Fruit fly (Drosophila melanogaster): ENCODE measurements around the gene Pfdn1.
A peak's percentile ranks its signal among the peaks of the same experiment; 100 is the strongest.

Gene Pfdn1

dm6 chr2L:6098479-6099269 lies 29.8 kb downstream of the Pfdn1 start, which contains the start of gene CG9175 (continued):
- TF ChIP-seq Hr51 (GFP tag; optimal IDR thresholded peaks at IDR 0.05) (peak; percentile 2 to 42), CG17361 (GFP tag; IDR thresholded peaks at IDR 0.05) (peak; percentile 19; the same call in 1 of the 3 replicates), Hr3 (GFP tag; optimal IDR thresholded peaks at IDR 0.05) (peak; percentile 5), CG16779 (GFP tag; IDR thresholded peaks at IDR 0.05) (no peak), seq (GFP tag; IDR thresholded peaks at IDR 0.05) (no peak), stwl (tag; optimal IDR thresholded peaks at IDR 0.05) (peak; percentile 94), HLH54F (GFP tag; optimal IDR thresholded peaks at IDR 0.05) (peak; percentile 22), sug (tag; optimal IDR thresholded peaks at IDR 0.05) (peak; percentile 62), CG16815 (GFP tag; optimal IDR thresholded peaks at IDR 0.05) (no peak), D19B (GFP tag; optimal IDR thresholded peaks at IDR 0.05) (no peak), dmrt11E (tag; optimal IDR thresholded peaks at IDR 0.05) (peak; percentile 19), CrebB (tag; optimal IDR thresholded peaks at IDR 0.05) (peak; percentile 42), odd (GFP tag; optimal IDR thresholded peaks at IDR 0.05) (no peak), CG2116 (GFP tag; optimal IDR thresholded peaks at IDR 0.05) (peak; percentile 78), CG16813 (GFP tag; IDR thresholded peaks at IDR 0.05; ENCODE audit: partially characterized antibody) (peak; percentile 95), CG6765 (GFP tag; optimal IDR thresholded peaks at IDR 0.05) (no peak), HmgD (GFP tag; optimal IDR thresholded peaks at IDR 0.05) (peak; percentile 73), Med (GFP tag) (peak; percentile 93), CG13775 (GFP tag; optimal IDR thresholded peaks at IDR 0.05) (peak; percentile 47), Sox102F (GFP tag; optimal IDR thresholded peaks at IDR 0.05) (no peak), CG43689 (GFP tag; IDR thresholded peaks at IDR 0.05) (no peak), br (optimal IDR thresholded peaks at IDR 0.05) (no peak), klu (GFP tag; IDR thresholded peaks at IDR 0.05) (no peak), CG12942 (GFP tag; optimal IDR thresholded peaks at IDR 0.05) (no peak), nom (GFP tag; optimal IDR thresholded peaks at IDR 0.05) (no peak), caup (GFP tag; optimal IDR thresholded peaks at IDR 0.05; ENCODE audit: severe bottlenecking) (peak; percentile 39), ssp (GFP tag; IDR thresholded peaks at IDR 0.05) (no peak), CG33557 (GFP tag; optimal IDR thresholded peaks at IDR 0.05) (no peak), Hmx (GFP tag; optimal IDR thresholded peaks at IDR 0.05) (no peak), nmo (GFP tag; optimal IDR thresholded peaks at IDR 0.05) (peak; percentile 67), ab (GFP tag; optimal IDR thresholded peaks at IDR 0.05) (no peak), abd-A (tag; optimal IDR thresholded peaks at IDR 0.05) (peak; percentile 62), CG17385 (GFP tag; optimal IDR thresholded peaks at IDR 0.05) (no peak), tin (GFP tag; optimal IDR thresholded peaks at IDR 0.05) (peak; percentile 33), croc (GFP tag; conservative IDR thresholded peaks at IDR 0.05) (no peak), CG10267 (tag; optimal IDR thresholded peaks at IDR 0.05) (peak; percentile 59), Sin3A (optimal IDR thresholded peaks at IDR 0.05) (peak; percentile 73), CG31388 (GFP tag; optimal IDR thresholded peaks at IDR 0.05) (no peak), CG7372 (GFP tag; IDR thresholded peaks at IDR 0.05) (no peak; the same call in 1 of the 2 replicates), NFAT (GFP tag; IDR thresholded peaks at IDR 0.05) (peak; percentile 49; the same call in 1 of the 2 replicates), B-H1 (GFP tag; IDR thresholded peaks at IDR 0.05) (no peak), CG30020 (tag; optimal IDR thresholded peaks at IDR 0.05) (peak; percentile 33), CG4328 (GFP tag; optimal IDR thresholded peaks at IDR 0.05) (peak; percentile 4), CG17186 (GFP tag; optimal IDR thresholded peaks at IDR 0.05) (peak; percentile 85), CG10462 (GFP tag; optimal IDR thresholded peaks at IDR 0.05) (peak; percentile 63), dati (GFP tag; IDR thresholded peaks at IDR 0.05) (no peak), Adf1 (GFP tag; IDR thresholded peaks at IDR 0.05) (peak; percentile 12; the same call in 1 of the 2 replicates), knrl (GFP tag; IDR thresholded peaks at IDR 0.05; ENCODE audit: partially characterized antibody) (peak; percentile 94), Dip2 (GFP tag; IDR thresholded peaks at IDR 0.05) (no peak), CG31365 (tag; optimal IDR thresholded peaks at IDR 0.05) (no peak)

Measured in whole organism, embryonic.